Fruit fly (Drosophila melanogaster) whole organism, embryonic: ENCODE results near the gene Chpf.

Experiments used
- B-H2 ChIP-seq: fragments of 200-800 bp; sonication (Bioruptor generic); optimal IDR thresholded peaks from 2 replicates; lab custom pipeline; 2018; ENCODE audit warnings: missing biosample characterization, mild to moderate bottlenecking, missing genetic modification characterization
- Bgb ChIP-seq: fragments of 200-800 bp; sonication (Bioruptor generic); IDR thresholded peaks from 2 replicates; pipeline ENCODE4 v1.3.6; 2022; ENCODE audit warnings: missing biosample characterization, missing genetic modification characterization; ENCODE audit not compliant: partially characterized antibody
- C15 ChIP-seq: fragments of 200-800 bp; sonication (Bioruptor generic); IDR thresholded peaks from 3 replicates; pipeline ENCODE4 v1.3.6; 2022; ENCODE audit warnings: missing biosample characterization, missing genetic modification characterization
- CG10462 ChIP-seq: fragments of 200-800 bp; sonication (Bioruptor generic); optimal IDR thresholded peaks from 2 replicates; lab custom pipeline; 2016; ENCODE audit warnings: missing biosample characterization, missing genetic modification characterization
- CG12071 ChIP-seq: fragments of 200-800 bp; sonication (Bioruptor generic); optimal IDR thresholded peaks from 3 replicates; lab custom pipeline; 2018; ENCODE audit warnings: missing biosample characterization, mild to moderate bottlenecking, missing genetic modification characterization
- CG14710 ChIP-seq: fragments of 200-800 bp; sonication (Bioruptor generic); optimal IDR thresholded peaks from 3 replicates; lab custom pipeline; 2019; ENCODE audit warnings: missing biosample characterization, mild to moderate bottlenecking, missing genetic modification characterization, moderate library complexity
- CG15601 ChIP-seq: fragments of 200-800 bp; sonication (Bioruptor generic); optimal IDR thresholded peaks from 3 replicates; lab custom pipeline; 2019; ENCODE audit warnings: missing biosample characterization, mild to moderate bottlenecking, missing genetic modification characterization, moderate library complexity
- CG1603 ChIP-seq: fragments of 200-800 bp; sonication (Bioruptor generic); optimal IDR thresholded peaks from 2 replicates; lab custom pipeline; 2019; ENCODE audit warnings: missing biosample characterization, mild to moderate bottlenecking, missing genetic modification characterization, moderate library complexity
- CG17912 ChIP-seq: fragments of 200-800 bp; sonication (Bioruptor generic); optimal IDR thresholded peaks from 2 replicates; lab custom pipeline; 2018; ENCODE audit warnings: missing biosample characterization, mild to moderate bottlenecking, missing genetic modification characterization
- CG18599 ChIP-seq: fragments of 200-800 bp; sonication (Bioruptor generic); optimal IDR thresholded peaks from 3 replicates; lab custom pipeline; 2017; ENCODE audit warnings: missing biosample characterization, missing genetic modification characterization, mild to moderate bottlenecking, moderate library complexity, missing genetic modification reagents
- CG2129 ChIP-seq: fragments of 200-800 bp; sonication (Bioruptor generic); IDR thresholded peaks from 2 replicates; pipeline ENCODE4 v1.3.6; 2022; ENCODE audit warnings: missing biosample characterization, missing genetic modification characterization; ENCODE audit not compliant: partially characterized antibody
- CG31224 ChIP-seq: fragments of 200-800 bp; sonication (Bioruptor generic); IDR thresholded peaks from 2 replicates; pipeline ENCODE4 v1.3.6; 2022; ENCODE audit warnings: missing biosample characterization, missing genetic modification characterization
- CG32532 ChIP-seq: fragments of 200-800 bp; sonication (Bioruptor generic); IDR thresholded peaks from 2 replicates; pipeline ENCODE4 v1.3.6; 2022; ENCODE audit warnings: missing biosample characterization, missing genetic modification characterization
- CG33557 ChIP-seq: fragments of 200-800 bp; sonication (Bioruptor generic); optimal IDR thresholded peaks from 2 replicates; lab custom pipeline; 2019; ENCODE audit warnings: missing biosample characterization, mild to moderate bottlenecking, missing genetic modification characterization, moderate library complexity
- CG34376 ChIP-seq: fragments of 200-800 bp; sonication (Bioruptor generic); optimal IDR thresholded peaks from 2 replicates; lab custom pipeline; 2018; ENCODE audit warnings: missing biosample characterization, mild to moderate bottlenecking, missing genetic modification characterization
- CG4617 ChIP-seq: fragments of 200-800 bp; sonication (Bioruptor generic); optimal IDR thresholded peaks from 3 replicates; lab custom pipeline; 2016; ENCODE audit warnings: missing biosample characterization, missing genetic modification characterization, borderline replicate concordance
- CG6272 ChIP-seq: fragments of 200-800 bp; sonication (Bioruptor generic); IDR thresholded peaks from 2 replicates; pipeline ENCODE4 v1.3.6; 2022; ENCODE audit warnings: missing biosample characterization, missing genetic modification characterization
- CG6654 ChIP-seq: fragments of 200-800 bp; sonication (Bioruptor generic); optimal IDR thresholded peaks from 2 replicates; lab custom pipeline; 2017; ENCODE audit warnings: missing biosample characterization, mild to moderate bottlenecking, missing genetic modification characterization
- CG6683 ChIP-seq: fragments of 200-800 bp; sonication (Bioruptor generic); optimal IDR thresholded peaks from 2 replicates; lab custom pipeline; 2017; ENCODE audit warnings: missing biosample characterization, mild to moderate bottlenecking, missing genetic modification characterization, missing genetic modification reagents
- CG6791 ChIP-seq: fragments of 200-800 bp; sonication (Bioruptor generic); IDR thresholded peaks from 3 replicates; pipeline ENCODE4 v1.3.6; 2022; ENCODE audit warnings: missing biosample characterization, missing genetic modification characterization; ENCODE audit not compliant: partially characterized antibody
- CG8089 ChIP-seq: fragments of 200-800 bp; sonication (Bioruptor generic); optimal IDR thresholded peaks from 3 replicates; lab custom pipeline; 2016; ENCODE audit warnings: missing biosample characterization, missing genetic modification characterization
- CG8281 ChIP-seq: fragments of 200-800 bp; sonication (Bioruptor generic); optimal IDR thresholded peaks from 2 replicates; lab custom pipeline; 2018; ENCODE audit warnings: missing biosample characterization, mild to moderate bottlenecking, missing genetic modification characterization, moderate library complexity
- CG9437 ChIP-seq: fragments of 200-800 bp; sonication (Bioruptor generic); optimal IDR thresholded peaks from 2 replicates; lab custom pipeline; 2018; ENCODE audit warnings: missing biosample characterization, mild to moderate bottlenecking, missing genetic modification characterization
- CoRest ChIP-seq: fragments of 200-800 bp; sonication (Bioruptor generic); optimal IDR thresholded peaks from 3 replicates; lab custom pipeline; 2018; ENCODE audit warnings: missing biosample characterization, mild to moderate bottlenecking, missing genetic modification characterization, moderate library complexity
- Dref ChIP-seq: fragments of 200-800 bp; sonication (Bioruptor generic); IDR thresholded peaks from 2 replicates; pipeline ENCODE4 v1.3.6; 2022; ENCODE audit warnings: missing biosample characterization, missing genetic modification characterization
- HHEX ChIP-seq: fragments of 200-800 bp; sonication (Bioruptor generic); optimal IDR thresholded peaks from 3 replicates; lab custom pipeline; 2017; ENCODE audit warnings: missing biosample characterization, mild to moderate bottlenecking, missing genetic modification characterization, missing genetic modification reagents
- Hand ChIP-seq: fragments of 200-800 bp; sonication (Bioruptor generic); optimal IDR thresholded peaks from 2 replicates; lab custom pipeline; 2017; ENCODE audit warnings: mild to moderate bottlenecking, missing biosample characterization, missing genetic modification reagents, missing genetic modification characterization
- MBD-R2 ChIP-seq: fragments of 200-800 bp; sonication (Bioruptor generic); IDR thresholded peaks from 2 replicates; pipeline ENCODE4 v1.3.6; 2022; ENCODE audit warnings: missing biosample characterization, missing genetic modification characterization
- Mes4 ChIP-seq: fragments of 200-800 bp; sonication (Bioruptor generic); optimal IDR thresholded peaks from 2 replicates; lab custom pipeline; 2016; ENCODE audit warnings: missing biosample characterization, missing genetic modification characterization
- Six4 ChIP-seq: fragments of 200-800 bp; sonication (Bioruptor generic); optimal IDR thresholded peaks from 2 replicates; lab custom pipeline; 2016; ENCODE audit warnings: missing biosample characterization, missing genetic modification characterization
- YL-1 ChIP-seq: fragments of 200-800 bp; sonication (Bioruptor generic); optimal IDR thresholded peaks from 3 replicates; lab custom pipeline; 2017; ENCODE audit warnings: missing biosample characterization, mild to moderate bottlenecking, missing genetic modification characterization
- ash1 ChIP-seq: fragments of 200-800 bp; sonication (Bioruptor generic); optimal IDR thresholded peaks from 2 replicates; lab custom pipeline; 2018; ENCODE audit warnings: missing biosample characterization, mild to moderate bottlenecking, missing genetic modification characterization
- az2 ChIP-seq: fragments of 200-800 bp; sonication (Bioruptor generic); optimal IDR thresholded peaks from 3 replicates; lab custom pipeline; 2016; ENCODE audit warnings: missing biosample characterization, missing genetic modification characterization
- bcd ChIP-seq: fragments of 200-800 bp; sonication (Bioruptor generic); optimal IDR thresholded peaks from 2 replicates; lab custom pipeline; 2017; ENCODE audit warnings: missing biosample characterization, mild to moderate bottlenecking, missing genetic modification characterization
- br ChIP-seq: fragments of >200 bp; optimal IDR thresholded peaks from 2 replicates; lab custom pipeline; 2017
- chm ChIP-seq: fragments of 200-800 bp; sonication (Bioruptor generic); IDR thresholded peaks from 2 replicates; pipeline ENCODE4 v1.3.6; 2022; ENCODE audit warnings: missing biosample characterization, missing genetic modification characterization
- ci ChIP-seq: fragments of 200-800 bp; sonication (Bioruptor generic); IDR thresholded peaks from 3 replicates; pipeline ENCODE4 v1.3.6; 2022; ENCODE audit warnings: missing biosample characterization, missing genetic modification characterization
- disco-r ChIP-seq: fragments of 200-800 bp; sonication (Bioruptor generic); optimal IDR thresholded peaks from 2 replicates; lab custom pipeline; 2016; ENCODE audit warnings: missing biosample characterization, missing genetic modification characterization
- dpn ChIP-seq, 2 experiments: fragments of 200-800 bp; sonication (Bioruptor generic); optimal IDR thresholded peaks; 3 replicates each; lab custom pipeline; 2016; ENCODE audit warnings: missing biosample characterization in 2 of 2, missing genetic modification characterization in 2 of 2
- gt ChIP-seq: fragments of 200-800 bp; sonication (Bioruptor generic); IDR thresholded peaks from 2 replicates; pipeline ENCODE4 v1.3.6; 2022; ENCODE audit warnings: missing biosample characterization, missing genetic modification characterization
- insv ChIP-seq, 2 experiments: fragments of 200-800 bp; sonication (Bioruptor generic); optimal IDR thresholded peaks; 3 replicates each; lab custom pipeline; 2016 to 2018; ENCODE audit warnings: missing biosample characterization in 2 of 2, missing genetic modification characterization in 2 of 2
- maf-S ChIP-seq: fragments of 200-800 bp; sonication (Bioruptor generic); optimal IDR thresholded peaks from 2 replicates; lab custom pipeline; 2016; ENCODE audit warnings: missing biosample characterization, missing genetic modification characterization
- nerfin-2 ChIP-seq: fragments of 200-800 bp; sonication (Bioruptor generic); IDR thresholded peaks from 2 replicates; pipeline ENCODE4 v1.3.6; 2022; ENCODE audit warnings: missing biosample characterization, missing genetic modification characterization; ENCODE audit not compliant: partially characterized antibody
- onecut ChIP-seq: fragments of 200-800 bp; sonication (Bioruptor generic); IDR thresholded peaks from 2 replicates; pipeline ENCODE4 v1.3.6; 2022; ENCODE audit warnings: missing biosample characterization, missing genetic modification characterization
- pzg ChIP-seq: fragments of 200-800 bp; sonication (Bioruptor generic); optimal IDR thresholded peaks from 3 replicates; lab custom pipeline; 2018; ENCODE audit warnings: missing biosample characterization, mild to moderate bottlenecking, missing genetic modification characterization, moderate library complexity
- rib ChIP-seq: fragments of 200-800 bp; sonication (Bioruptor generic); IDR thresholded peaks from 2 replicates; pipeline ENCODE4 v1.3.6; 2022; ENCODE audit warnings: missing biosample characterization, missing genetic modification characterization
- ro ChIP-seq: fragments of 200-800 bp; sonication (Bioruptor generic); IDR thresholded peaks from 2 replicates; pipeline ENCODE4 v1.3.6; 2022; ENCODE audit warnings: missing biosample characterization, missing genetic modification characterization
- ssp ChIP-seq: fragments of 200-800 bp; sonication (Bioruptor generic); IDR thresholded peaks from 2 replicates; pipeline ENCODE4 v1.3.6; 2022; ENCODE audit warnings: missing biosample characterization, missing genetic modification characterization
- twi ChIP-seq: fragments of 200-800 bp; optimal IDR thresholded peaks from 2 replicates; lab custom pipeline; 2019; ENCODE audit warnings: missing biosample characterization, mild to moderate bottlenecking, missing genetic modification characterization, moderate library complexity
- zen2 ChIP-seq: fragments of 200-800 bp; sonication (Bioruptor generic); IDR thresholded peaks from 3 replicates; pipeline ENCODE4 v1.3.6; 2022; ENCODE audit warnings: missing biosample characterization, missing genetic modification characterization; ENCODE audit not compliant: partially characterized antibody

Chpf gene

dm6 chrX:13090656-13091261, 21.5 kb downstream of the Chpf start, which contains the start of gene lic (continued):
- TF ChIP-seq nerfin-2 (GFP tag; lab: Robert Waterston, UW) (peak; percentile 86), CG6272 (GFP tag; lab: Robert Waterston, UW) (peak; percentile 35; the same call in 1 of the 2 replicates), CG12071 (GFP tag; lab: Kevin White, UChicago) (no peak), CG15601 (no peak), ash1 (GFP tag; lab: Kevin White, UChicago) (no peak), CG32532 (GFP tag; lab: Robert Waterston, UW) (no peak), CG1603 (tag; lab: Kevin White, UChicago) (peak; percentile 7), C15 (no peak), chm (GFP tag; lab: Robert Waterston, UW) (no peak), bcd (GFP tag; lab: Kevin White, UChicago) (no peak), ro (GFP tag; lab: Robert Waterston, UW) (no peak), twi (tag; lab: Kevin White, UChicago) (no peak), CG34376 (GFP tag; lab: Kevin White, UChicago) (no peak), HHEX (GFP tag; lab: Kevin White, UChicago) (no peak), CG2129 (GFP tag; lab: Robert Waterston, UW) (peak; percentile 46; the same call in 1 of the 2 replicates), CoRest (peak; percentile 4), CG18599 (no peak), zen2 (peak; percentile 86), ci (no peak), B-H2 (GFP tag; lab: Kevin White, UChicago) (no peak), CG9437 (GFP tag; lab: Kevin White, UChicago) (peak; percentile 26), CG4617 (GFP tag; lab: Kevin White, UChicago) (peak; percentile 7), CG10462 (GFP tag; lab: Kevin White, UChicago) (no peak), pzg (GFP tag; lab: Kevin White, UChicago) (peak; percentile 47), maf-S (GFP tag; lab: Kevin White, UChicago) (no peak), br (lab: Kevin White, UChicago) (no peak), disco-r (no peak), CG17912 (GFP tag; lab: Kevin White, UChicago) (no peak), rib (GFP tag; lab: Robert Waterston, UW) (no peak), Bgb (peak; percentile 85), az2 (GFP tag; lab: Kevin White, UChicago) (no peak), dpn (GFP tag; optimal IDR thresholded peaks at IDR 0.05; lab: Kevin White, UChicago) (no peak), CG8089 (no peak), CG6683 (GFP tag; lab: Kevin White, UChicago) (no peak), MBD-R2 (GFP tag; lab: Robert Waterston, UW) (peak; percentile 42), CG6654 (GFP tag; lab: Kevin White, UChicago) (no peak), onecut (GFP tag; lab: Robert Waterston, UW) (no peak), gt (GFP tag; lab: Robert Waterston, UW) (no peak), CG8281 (tag; lab: Kevin White, UChicago) (no peak), Hand (GFP tag; lab: Kevin White, UChicago) (no peak), CG14710 (no peak), CG31224 (GFP tag; lab: Robert Waterston, UW) (no peak), CG6791 (peak; percentile 91), Six4 (GFP tag; lab: Kevin White, UChicago) (no peak), Mes4 (no peak), CG33557 (no peak), YL-1 (GFP tag; lab: Kevin White, UChicago) (no peak), ssp (GFP tag; lab: Robert Waterston, UW) (0 out of 2 replicates have a peak, but pooled peaks have one; percentile 8), Dref (GFP tag; lab: Robert Waterston, UW) (peak; percentile 86), insv (GFP tag; optimal IDR thresholded peaks at IDR 0.05; lab: Kevin White, UChicago) (no peak)
